Worm (Caenorhabditis elegans): ENCODE results near the gene Y69A2AR.28.

Gene Y69A2AR.28

DNA sequence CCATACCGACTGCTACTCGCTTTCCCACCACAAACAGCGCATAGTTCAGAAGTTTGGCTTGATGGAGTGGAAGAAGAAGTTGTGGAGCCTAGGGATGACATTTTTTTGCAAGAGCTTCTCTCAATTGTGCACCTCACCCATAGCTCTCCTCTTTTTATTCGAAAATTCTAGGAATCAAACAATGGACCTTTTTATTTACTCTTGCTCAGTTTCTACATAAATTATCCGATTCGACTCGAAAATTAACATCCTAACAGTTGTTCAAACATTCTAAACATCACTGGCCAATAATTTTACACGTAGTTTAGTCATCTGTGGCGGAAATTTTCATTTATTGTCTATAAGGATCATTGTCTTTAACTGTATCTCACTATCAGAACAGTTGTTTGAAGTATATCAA, 31.4 kb downstream of the Y69A2AR.28 start, which contains the start of gene nhr-242:
Gene nhr-242, minus strand, starts transcription at position 101 of the 400 bp plus-strand sequence.
- TF ChIP-seq blmp-1 (tag; optimal IDR thresholded peaks at IDR 0.05) (no peak), ztf-11 (tag; optimal IDR thresholded peaks at IDR 0.05) (no peak), tbx-2 (tag; optimal IDR thresholded peaks at IDR 0.05) (no peak), efl-1 (optimal IDR thresholded peaks at IDR 0.05) (no peak), efl-1 (GFP tag; optimal IDR thresholded peaks at IDR 0.05 in 1 of 2) (no peak), dsc-1 (tag; optimal IDR thresholded peaks at IDR 0.05) (no peak)

- TF ChIP-seq nhr-11 (tag; optimal IDR thresholded peaks at IDR 0.05) (no peak), lin-39 (tag; optimal IDR thresholded peaks at IDR 0.05) (no peak), egl-27 (tag; optimal IDR thresholded peaks at IDR 0.05) (no peak), lin-14 (GFP tag; optimal IDR thresholded peaks at IDR 0.05) (no peak), pqm-1 (tag; optimal IDR thresholded peaks at IDR 0.05) (no peak), lin-15B (tag; optimal IDR thresholded peaks at IDR 0.05) (no peak), dsc-1 (tag; optimal IDR thresholded peaks at IDR 0.05) (no peak), rnt-1 (tag; optimal IDR thresholded peaks at IDR 0.05) (no peak)
Measured at ce11 chrIV:2573122-2573521, 39.7 kb downstream of the Y69A2AR.28 start.

- TF ChIP-seq lin-13 (GFP tag; optimal IDR thresholded peaks at IDR 0.05), result no peak
- no peak for TF ChIP-seq ama-1 (optimal IDR thresholded peaks at IDR 0.05)
- no peak for TF ChIP-seq pqm-1 (tag; optimal IDR thresholded peaks at IDR 0.05)
- no peak for TF ChIP-seq C04F5.9 (tag; optimal IDR thresholded peaks at IDR 0.05)
Measured at ce11 chrIV:2572107-2572506, 40.8 kb downstream of the Y69A2AR.28 start, which contains the start of gene Y69A2AR.51. TSS of gene Y69A2AR.51 (plus strand) at chrIV:2572407.

ce11 chrIV:2568267-2568666, 44.6 kb downstream of the Y69A2AR.28 start, which contains the start of the genes Y69A2AR.25 and Y69A2AR.12:
TSS of gene Y69A2AR.25 (minus strand) at chrIV:2568367.
TSS of gene Y69A2AR.12 (plus strand) at chrIV:2568614.
- TF ChIP-seq elt-2 (tag; optimal IDR thresholded peaks at IDR 0.05) (no peak), tlp-1 (tag; optimal IDR thresholded peaks at IDR 0.05) (no peak)

- TF ChIP-seq mep-1 (tag; optimal IDR thresholded peaks at IDR 0.05) (no peak), fos-1 (tag; optimal IDR thresholded peaks at IDR 0.05) (no peak), dpl-1 (GFP tag; optimal IDR thresholded peaks at IDR 0.05) (no peak), rnt-1 (tag; optimal IDR thresholded peaks at IDR 0.05) (no peak), skn-1 (tag; optimal IDR thresholded peaks at IDR 0.05) (no peak), mef-2 (tag; optimal IDR thresholded peaks at IDR 0.05) (no peak), nhr-90 (tag; optimal IDR thresholded peaks at IDR 0.05; ENCODE audit: poor library complexity) (no peak), elt-2 (tag; optimal IDR thresholded peaks at IDR 0.05) (no peak), ceh-90 (tag; optimal IDR thresholded peaks at IDR 0.05) (no peak), ceh-88 (GFP tag; IDR thresholded peaks at IDR 0.05) (no peak), pqm-1 (tag; optimal IDR thresholded peaks at IDR 0.05) (no peak), lin-13 (GFP tag; optimal IDR thresholded peaks at IDR 0.05) (no peak), nhr-19 (GFP tag; conservative IDR thresholded peaks at IDR 0.05) (no peak), F16B12.6 (tag; optimal IDR thresholded peaks at IDR 0.05) (no peak), lsy-2 (tag; optimal IDR thresholded peaks at IDR 0.05) (no peak), nhr-11 (tag; optimal IDR thresholded peaks at IDR 0.05) (no peak)
Measured at ce11 chrIV:2563969-2564368, 48.9 kb downstream of the Y69A2AR.28 start, which contains the start of gene Y69A2AR.24. TSS of gene Y69A2AR.24 (minus strand) at chrIV:2564069.
